Worm (Caenorhabditis elegans): ENCODE results near the gene T23F11.11.

T23F11.11 gene

DNA sequence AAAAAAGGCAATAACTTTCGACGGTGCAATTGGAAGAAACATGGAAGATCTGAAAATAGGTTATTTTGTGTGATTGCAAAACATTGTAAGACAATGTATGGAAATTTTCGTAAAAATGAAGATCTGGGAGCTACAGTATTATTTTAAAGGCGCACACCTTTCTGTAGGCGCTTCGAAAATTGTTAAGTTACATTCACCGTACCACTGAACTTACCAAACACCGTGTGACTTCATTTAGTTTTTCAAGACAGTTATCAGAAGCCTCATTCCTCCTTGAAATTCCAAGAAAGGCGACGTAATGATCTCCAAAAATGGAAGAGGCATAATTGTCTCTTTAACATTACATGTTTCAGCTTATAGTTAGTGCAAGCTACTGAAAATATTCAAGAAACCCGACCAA is 17.5 kb downstream of the T23F11.11 start:
- no peak for TF ChIP-seq W03F9.2 (tag; optimal IDR thresholded peaks at IDR 0.05)
- no peak for TF ChIP-seq him-1 (tag; optimal IDR thresholded peaks at IDR 0.05)
- no peak for TF ChIP-seq dao-5 (tag; optimal IDR thresholded peaks at IDR 0.05)

DNA sequence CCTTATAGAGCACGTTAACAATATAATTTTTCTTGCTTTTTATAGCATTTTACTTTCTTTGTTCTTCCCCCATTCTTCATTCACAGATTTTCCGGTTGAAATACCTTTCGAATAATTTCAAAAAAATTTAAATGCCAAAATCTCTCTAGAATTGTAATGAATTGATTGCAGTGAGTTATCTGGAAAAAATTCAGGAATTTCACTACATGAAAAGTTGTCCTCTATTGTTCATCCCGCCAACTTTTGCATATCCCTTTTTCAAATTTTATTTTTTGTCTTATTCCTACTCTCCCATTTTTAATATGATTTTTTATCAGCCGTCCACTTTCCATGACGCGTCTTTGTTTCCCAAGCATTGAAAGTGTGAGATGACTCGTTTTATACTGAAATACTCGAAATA is 18.0 kb downstream of the T23F11.11 start:
- TF ChIP-seq him-1 (tag; optimal IDR thresholded peaks at IDR 0.05) (no peak), dao-5 (tag; optimal IDR thresholded peaks at IDR 0.05) (no peak), W03F9.2 (tag; optimal IDR thresholded peaks at IDR 0.05) (no peak)

DNA sequence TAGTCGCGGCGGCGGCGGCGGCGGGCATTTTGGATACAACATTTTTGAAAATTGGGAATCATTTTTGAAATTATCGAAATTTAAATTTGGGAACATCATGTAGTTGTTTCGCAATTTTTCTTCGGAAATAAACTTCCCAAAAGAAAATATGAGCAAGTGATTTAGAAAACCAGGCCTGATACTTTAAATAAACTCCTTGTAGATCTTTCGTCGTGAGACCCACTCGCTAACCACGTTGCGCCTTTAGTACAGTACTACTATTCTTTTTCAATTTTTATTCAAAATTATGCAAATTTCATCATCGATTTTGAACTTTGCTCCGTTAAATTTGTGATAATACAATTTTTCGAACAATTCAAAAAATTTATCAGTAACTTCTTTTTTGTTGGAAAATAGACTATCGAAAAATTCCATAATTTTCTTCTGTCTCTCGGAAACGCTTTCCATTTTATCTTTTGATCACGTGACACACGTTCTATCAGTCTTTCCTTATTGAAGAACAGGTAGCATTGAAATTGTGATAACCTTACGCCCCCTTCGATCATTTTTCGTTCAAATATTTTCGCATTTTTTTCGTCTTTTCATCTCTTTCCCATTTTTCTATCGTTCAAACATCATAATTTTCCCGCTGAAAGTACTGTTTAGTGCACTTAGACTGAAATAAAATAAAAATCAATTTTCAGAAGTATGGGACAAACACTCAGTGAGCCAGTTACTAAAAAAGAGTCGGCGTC is 21.4 kb downstream of the T23F11.11 start, which contains the start of gene ppm-2:
TSS of gene ppm-2 (plus strand) at position 684 of the 734 bp plus-strand sequence.
- TF ChIP-seq dao-5 (tag; optimal IDR thresholded peaks at IDR 0.05) (no peak), him-1 (tag; optimal IDR thresholded peaks at IDR 0.05) (no peak), W03F9.2 (tag; optimal IDR thresholded peaks at IDR 0.05) (no peak)

DNA sequence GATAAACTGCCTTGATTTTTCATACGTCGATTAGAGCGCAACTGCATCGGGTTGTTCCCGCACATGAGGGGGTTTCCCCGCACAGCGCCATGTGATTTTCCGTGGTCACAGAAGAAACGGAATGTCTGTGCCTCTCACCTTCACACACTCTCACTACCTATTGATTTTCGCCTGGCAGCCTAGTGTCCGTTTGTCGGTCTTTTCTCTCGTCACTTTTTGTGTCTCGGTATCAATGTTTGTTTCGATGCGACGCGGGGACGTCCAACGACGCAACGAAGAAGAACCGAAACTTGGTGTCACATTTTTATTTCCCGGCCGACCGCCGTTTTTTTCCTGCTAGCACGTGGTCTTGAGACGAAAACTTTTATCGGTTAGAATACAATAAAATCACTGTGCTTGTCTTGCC is 22.0 kb downstream of the T23F11.11 start:
- TF ChIP-seq dao-5 (tag; optimal IDR thresholded peaks at IDR 0.05) (no peak), W03F9.2 (tag; optimal IDR thresholded peaks at IDR 0.05) (peak; percentile 57), him-1 (tag; optimal IDR thresholded peaks at IDR 0.05) (peak; percentile 89)

DNA sequence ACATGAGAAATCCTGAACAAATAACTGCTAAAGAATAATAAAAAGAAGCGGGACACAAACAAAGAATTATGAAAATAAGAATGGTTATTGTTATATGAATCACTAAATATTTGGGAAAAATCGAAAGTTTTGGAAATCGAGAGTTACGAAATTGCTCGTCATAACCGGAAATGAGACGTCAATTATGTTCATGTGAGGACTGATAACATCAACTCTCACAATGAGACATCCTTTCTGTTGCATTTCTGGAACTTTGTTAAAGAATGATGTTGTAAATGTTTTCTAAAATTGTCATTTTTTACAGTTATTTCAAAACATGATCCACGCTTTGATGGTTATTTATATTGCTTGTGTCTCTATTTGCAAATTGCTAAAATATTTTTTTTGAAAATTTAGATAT is 23.5 kb downstream of the T23F11.11 start, which contains the start of gene T23F11.6:
TSS of gene T23F11.6 (minus strand) at position 45 of the 400 bp plus-strand sequence.
- TF ChIP-seq W03F9.2 (tag; optimal IDR thresholded peaks at IDR 0.05) (no peak), dao-5 (tag; optimal IDR thresholded peaks at IDR 0.05) (no peak), him-1 (tag; optimal IDR thresholded peaks at IDR 0.05) (no peak)

DNA sequence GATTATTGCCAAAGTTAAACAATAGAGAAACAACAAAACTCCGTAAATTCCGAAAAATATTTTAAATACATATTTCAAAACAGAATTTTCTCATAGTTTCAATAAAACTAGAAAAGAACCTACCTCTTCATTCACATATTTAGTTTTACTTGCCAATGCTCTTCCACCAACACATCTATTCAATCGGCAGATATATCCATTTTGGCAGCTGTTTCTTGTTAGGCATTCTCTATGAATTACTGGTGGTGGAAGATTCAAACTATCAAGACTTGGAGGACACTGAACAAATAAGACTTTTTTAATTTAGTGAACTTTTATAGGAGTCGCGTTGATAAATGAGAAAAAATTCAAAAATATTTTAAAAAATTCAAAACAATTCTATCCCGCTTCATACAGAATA is 24.1 kb downstream of the T23F11.11 start:
- no peak for TF ChIP-seq dao-5 (tag; optimal IDR thresholded peaks at IDR 0.05)
- TF ChIP-seq W03F9.2 (tag; optimal IDR thresholded peaks at IDR 0.05), result no peak

DNA sequence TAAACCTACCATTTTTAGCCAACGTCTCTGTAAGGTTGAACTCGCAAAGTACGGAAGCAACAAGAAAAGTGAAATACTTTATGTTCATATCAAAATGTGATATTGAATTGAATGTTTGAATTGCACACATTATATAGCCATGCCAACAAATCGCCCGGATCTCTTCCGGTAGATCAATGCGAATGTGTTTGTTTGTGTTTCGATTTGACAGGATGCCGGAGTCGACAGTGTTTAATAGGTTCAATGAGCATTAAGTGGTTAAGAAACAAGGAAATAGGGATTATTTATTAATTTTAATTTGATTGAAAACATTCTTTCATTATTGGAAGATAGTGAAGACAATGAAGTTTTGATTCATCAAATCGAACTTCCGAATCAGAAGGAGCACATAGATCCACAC is 25.1 kb downstream of the T23F11.11 start, which contains the start of gene pqn-29:
TSS of gene pqn-29 (minus strand) at position 101 of the 400 bp plus-strand sequence.
- TF ChIP-seq W03F9.2 (tag; optimal IDR thresholded peaks at IDR 0.05), result no peak
- TF ChIP-seq dao-5 (tag; optimal IDR thresholded peaks at IDR 0.05), result no peak
- no peak for TF ChIP-seq him-1 (tag; optimal IDR thresholded peaks at IDR 0.05)

DNA sequence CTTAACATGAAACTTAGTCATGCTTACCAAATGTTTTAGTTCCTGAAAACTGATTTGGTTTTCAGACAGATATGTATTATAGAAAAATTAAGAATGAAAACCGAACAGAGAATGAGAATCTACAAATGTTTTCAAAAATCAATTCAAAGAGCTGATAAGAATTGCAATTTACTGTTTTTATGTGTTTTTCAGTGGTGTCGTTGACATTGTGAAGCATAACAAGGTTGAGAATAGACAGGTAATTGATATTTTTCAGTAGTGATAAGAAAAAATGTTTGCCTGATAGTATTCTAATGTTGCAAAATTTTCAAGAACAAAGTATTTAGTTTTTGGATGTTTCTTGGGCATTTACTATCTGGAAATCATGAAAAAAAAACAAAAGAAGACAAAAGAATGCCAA is 28.1 kb downstream of the T23F11.11 start, which contains the start of gene pfas-1:
TSS of gene pfas-1 (minus strand) at position 49 of the 400 bp plus-strand sequence.
- TF ChIP-seq W03F9.2 (tag; optimal IDR thresholded peaks at IDR 0.05) (no peak), him-1 (tag; optimal IDR thresholded peaks at IDR 0.05) (no peak), dao-5 (tag; optimal IDR thresholded peaks at IDR 0.05) (no peak)

DNA sequence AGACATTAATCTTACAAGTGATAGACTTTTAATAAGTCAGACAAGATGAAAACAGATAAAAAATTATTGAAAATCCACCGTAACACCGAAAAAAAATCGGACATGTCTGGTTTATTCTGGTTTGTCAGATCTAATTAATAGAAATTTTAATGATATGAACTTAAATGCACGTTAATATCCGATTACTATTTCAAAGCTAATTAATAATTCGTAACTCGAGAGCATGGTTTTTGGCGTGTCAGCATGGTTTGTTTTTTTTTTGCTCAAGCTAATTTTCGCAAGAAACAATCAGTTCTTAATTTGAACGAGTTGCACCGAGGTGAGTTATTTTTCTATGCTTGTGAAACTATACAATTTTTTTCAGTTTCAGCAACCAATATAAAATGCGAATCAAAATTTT is 36.4 kb downstream of the T23F11.11 start, which contains the start of gene clec-153:
TSS of gene clec-153 (plus strand) at position 301 of the 400 bp plus-strand sequence.
- TF ChIP-seq dao-5 (tag; optimal IDR thresholded peaks at IDR 0.05) (no peak), W03F9.2 (tag; optimal IDR thresholded peaks at IDR 0.05) (no peak), him-1 (tag; optimal IDR thresholded peaks at IDR 0.05) (no peak)

DNA sequence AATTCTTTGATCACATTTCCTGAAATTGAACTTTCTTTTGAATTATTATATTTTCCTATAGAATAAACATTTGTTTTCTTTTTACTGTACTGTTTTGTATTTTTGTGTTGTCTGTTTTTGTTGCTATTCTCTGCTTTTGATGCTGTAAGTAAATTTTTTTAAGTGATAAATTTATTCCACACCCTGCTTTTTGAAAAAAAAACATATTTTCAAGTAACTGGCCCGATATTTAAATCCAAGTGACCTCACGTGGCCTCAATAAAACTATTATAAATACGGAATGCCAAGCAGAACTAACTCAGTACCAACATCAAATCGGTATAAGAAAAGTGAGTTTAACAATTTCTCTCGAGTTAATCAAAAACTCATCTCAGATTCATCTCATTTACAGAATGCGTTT is 43.2 kb downstream of the T23F11.11 start, which contains the start of gene clec-151:
TSS of gene clec-151 (plus strand) at position 301 of the 400 bp plus-strand sequence.
- no peak for TF ChIP-seq dao-5 (tag; optimal IDR thresholded peaks at IDR 0.05)
- TF ChIP-seq him-1 (tag; optimal IDR thresholded peaks at IDR 0.05), result no peak
- TF ChIP-seq W03F9.2 (tag; optimal IDR thresholded peaks at IDR 0.05), result no peak

DNA sequence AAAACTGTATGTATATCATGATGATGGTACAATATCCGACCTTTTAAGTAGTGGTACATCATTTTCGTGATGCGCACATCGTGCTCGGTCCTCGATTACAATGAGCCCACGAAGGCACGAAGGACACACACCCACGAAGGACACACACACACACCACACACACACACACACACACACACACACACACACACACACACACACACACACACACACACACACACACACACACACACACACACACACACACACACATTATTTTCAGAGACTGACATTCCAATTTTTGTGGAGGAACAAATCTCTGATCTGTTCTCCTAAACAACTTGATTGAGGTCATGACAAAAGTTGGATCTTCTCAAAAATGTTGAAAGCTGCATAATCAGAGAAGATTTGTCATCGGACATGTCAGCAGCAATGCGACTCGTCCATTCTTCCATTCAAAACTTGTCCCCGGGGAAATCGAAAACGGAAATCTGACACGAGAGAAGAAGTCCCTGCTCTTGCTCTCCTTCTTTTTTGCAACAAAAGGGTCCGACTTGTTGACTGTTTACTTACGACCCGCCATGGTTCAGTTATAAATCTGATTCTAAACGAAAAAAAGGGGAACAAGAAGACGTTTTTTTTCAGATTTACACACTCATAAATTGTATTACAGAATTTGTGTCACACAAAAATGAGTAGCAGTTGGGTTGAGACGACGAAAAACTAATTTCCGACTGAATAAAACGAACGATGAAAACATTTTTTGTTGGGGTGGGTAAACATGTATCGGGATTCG is 45.1 kb downstream of the T23F11.11 start:
- TF ChIP-seq W03F9.2 (tag; optimal IDR thresholded peaks at IDR 0.05) (no peak), him-1 (tag; optimal IDR thresholded peaks at IDR 0.05) (no peak), dao-5 (tag; optimal IDR thresholded peaks at IDR 0.05) (no peak)

DNA sequence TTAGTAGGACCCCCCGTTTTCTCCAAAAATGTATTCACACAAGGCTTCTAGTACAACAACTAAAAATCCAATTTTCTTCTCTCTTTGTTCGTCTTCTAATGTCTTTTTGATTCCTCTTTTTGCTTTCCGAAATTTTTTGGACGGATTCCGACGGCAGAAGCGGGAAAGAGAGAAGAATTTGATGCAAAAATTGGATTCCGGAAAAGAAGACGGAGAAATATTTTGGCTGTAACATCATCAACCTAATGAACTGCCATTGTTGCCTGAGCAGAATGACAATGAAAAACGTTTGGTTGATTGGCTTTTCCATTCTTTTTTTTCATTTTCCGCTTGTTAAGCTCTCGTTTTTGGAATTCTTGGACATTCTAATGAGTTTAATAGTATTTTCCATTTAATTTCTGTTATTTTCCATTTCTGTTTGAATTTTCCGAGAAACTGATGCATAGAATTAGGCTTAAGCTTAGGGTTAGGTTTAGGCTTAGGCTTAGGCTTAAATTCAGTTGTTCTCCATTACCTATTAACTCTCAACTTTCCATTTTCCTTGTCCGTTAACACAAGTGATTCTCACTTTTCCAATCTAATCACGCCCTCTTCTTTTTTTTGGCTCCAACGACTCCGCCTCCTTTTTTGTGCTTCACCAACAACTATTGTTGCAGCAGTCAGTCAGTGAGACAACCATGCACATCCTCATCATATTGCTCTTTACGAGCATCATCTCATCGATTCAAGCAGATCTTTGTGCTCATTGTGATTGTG is 48.8 kb downstream of the T23F11.11 start, which contains the start of gene lron-5:
TSS of gene lron-5 (plus strand) at position 655 of the 756 bp plus-strand sequence.
- no peak for TF ChIP-seq him-1 (tag; optimal IDR thresholded peaks at IDR 0.05)
- no peak for TF ChIP-seq dao-5 (tag; optimal IDR thresholded peaks at IDR 0.05)
- no peak for TF ChIP-seq W03F9.2 (tag; optimal IDR thresholded peaks at IDR 0.05)

Measured in whole organism, L4/young adult.